Worm (Caenorhabditis elegans): ENCODE data around the gene Y51H7BR.7.

DNA sequence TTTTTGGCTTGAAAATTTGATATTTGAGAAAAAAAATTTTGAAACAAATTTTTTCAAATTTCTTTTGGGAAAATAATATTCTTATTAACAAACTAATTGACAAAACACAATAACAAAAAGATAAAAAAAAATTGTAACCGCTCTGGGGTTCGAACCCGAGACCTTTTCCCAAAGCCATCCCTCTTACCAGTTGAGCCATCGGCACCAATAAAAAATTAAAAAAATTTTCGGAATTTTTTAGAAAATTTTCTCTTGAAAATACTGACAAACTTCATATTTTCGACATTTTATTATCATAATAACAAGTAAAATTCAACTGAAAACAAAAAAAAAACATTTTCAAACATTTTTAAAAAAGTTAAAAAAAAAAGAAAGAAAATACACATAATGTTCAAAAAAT is 3.4 kb downstream of the Y51H7BR.7 start:
- TF ChIP-seq lsy-2 (tag; optimal IDR thresholded peaks at IDR 0.05) (no peak), mep-1 (tag; optimal IDR thresholded peaks at IDR 0.05) (no peak), unc-62 (GFP tag; optimal IDR thresholded peaks at IDR 0.05) (no peak), pha-4 (tag; optimal IDR thresholded peaks at IDR 0.05) (no peak), ham-2 (GFP tag; optimal IDR thresholded peaks at IDR 0.05) (no peak), nhr-237 (tag; optimal IDR thresholded peaks at IDR 0.05) (no peak), elt-3 (tag; optimal IDR thresholded peaks at IDR 0.05) (no peak), sem-2 (GFP tag; optimal IDR thresholded peaks at IDR 0.05) (no peak), nhr-76 (tag; optimal IDR thresholded peaks at IDR 0.05) (no peak)
